Worm (Caenorhabditis elegans): ENCODE data around the gene C07B5.8.

ce11 chrX:9550519-9550918 lies 14.0 kb upstream of the C07B5.8 start:
- no peak for TF ChIP-seq aly-1 (tag; optimal IDR thresholded peaks at IDR 0.05)
- no peak for TF ChIP-seq sea-1 (GFP tag; conservative IDR thresholded peaks at IDR 0.05)
- no peak for TF ChIP-seq pes-1 (GFP tag; IDR thresholded peaks at IDR 0.05)
- no peak for TF ChIP-seq hmbx-1 (tag; optimal IDR thresholded peaks at IDR 0.05)
- TF ChIP-seq ama-1 (optimal IDR thresholded peaks at IDR 0.05), result no peak
- no peak for TF ChIP-seq tbx-11 (GFP tag; IDR thresholded peaks at IDR 0.05)

All from whole organism, early embryonic.